Fruit fly (Drosophila melanogaster) whole organism, embryonic: Measurements from ENCODE around the gene CG17234.

ENCODE experiments used
- Aef1 ChIP-seq: fragments of 200-800 bp; sonication (Bioruptor generic); IDR thresholded peaks from 3 replicates; pipeline ENCODE4 v1.3.6; 2022; ENCODE audit warnings: missing biosample characterization, missing genetic modification characterization
- B-H1 ChIP-seq: fragments of 200-800 bp; sonication (Bioruptor generic); IDR thresholded peaks from 3 replicates; pipeline ENCODE4 v1.3.6; 2022; ENCODE audit warnings: missing biosample characterization, missing genetic modification characterization
- CG10366 ChIP-seq: fragments of 200-800 bp; sonication (Bioruptor generic); IDR thresholded peaks from 2 replicates; pipeline ENCODE4 v1.3.6; 2022; ENCODE audit warnings: missing biosample characterization, missing genetic modification characterization
- CG11247 ChIP-seq: fragments of 200-800 bp; sonication (Bioruptor generic); IDR thresholded peaks from 2 replicates; pipeline ENCODE4 v1.3.6; 2022; ENCODE audit warnings: missing biosample characterization, missing genetic modification characterization
- CG12155 ChIP-seq: fragments of 200-800 bp; sonication (Bioruptor generic); optimal IDR thresholded peaks from 3 replicates; lab custom pipeline; 2016; ENCODE audit warnings: missing biosample characterization, missing genetic modification characterization
- CG13287 ChIP-seq: fragments of 200-800 bp; sonication (Bioruptor generic); IDR thresholded peaks from 2 replicates; pipeline ENCODE4 v1.3.6; 2022; ENCODE audit warnings: missing biosample characterization, missing genetic modification characterization; ENCODE audit not compliant: partially characterized antibody
- CG14441 ChIP-seq: fragments of 200-800 bp; sonication (Bioruptor generic); IDR thresholded peaks from 2 replicates; pipeline ENCODE4 v1.3.6; 2022; ENCODE audit warnings: missing biosample characterization, missing genetic modification characterization
- CG14667 ChIP-seq: fragments of 200-800 bp; sonication (Bioruptor generic); IDR thresholded peaks from 2 replicates; pipeline ENCODE4 v1.3.6; 2022; ENCODE audit warnings: missing biosample characterization, missing genetic modification characterization
- CG1603 ChIP-seq: fragments of 200-800 bp; sonication (Bioruptor generic); optimal IDR thresholded peaks from 2 replicates; lab custom pipeline; 2019; ENCODE audit warnings: missing biosample characterization, mild to moderate bottlenecking, missing genetic modification characterization, moderate library complexity
- CG17186 ChIP-seq: fragments of 200-800 bp; sonication (Bioruptor generic); optimal IDR thresholded peaks from 3 replicates; lab custom pipeline; 2017; ENCODE audit warnings: missing biosample characterization, missing genetic modification reagents, missing genetic modification characterization
- CG17328 ChIP-seq: fragments of 200-800 bp; sonication (Bioruptor generic); IDR thresholded peaks from 2 replicates; pipeline ENCODE4 v1.3.6; 2022; ENCODE audit warnings: missing biosample characterization, missing genetic modification characterization
- CG17612 ChIP-seq: fragments of 200-800 bp; sonication (Bioruptor generic); IDR thresholded peaks from 2 replicates; pipeline ENCODE4 v1.3.6; 2022; ENCODE audit warnings: missing biosample characterization, missing genetic modification characterization
- CG17829 ChIP-seq: fragments of 200-800 bp; optimal IDR thresholded peaks from 2 replicates; lab custom pipeline; 2019; ENCODE audit warnings: missing biosample characterization, mild to moderate bottlenecking, missing genetic modification characterization, moderate library complexity
- CG17912 ChIP-seq: fragments of 200-800 bp; sonication (Bioruptor generic); optimal IDR thresholded peaks from 2 replicates; lab custom pipeline; 2018; ENCODE audit warnings: missing biosample characterization, mild to moderate bottlenecking, missing genetic modification characterization
- CG18619 ChIP-seq: fragments of 200-800 bp; sonication (Bioruptor generic); optimal IDR thresholded peaks from 3 replicates; lab custom pipeline; 2017; ENCODE audit warnings: missing biosample characterization, mild to moderate bottlenecking, missing genetic modification characterization
- CG2120 ChIP-seq: fragments of 200-800 bp; sonication (Bioruptor generic); optimal IDR thresholded peaks from 3 replicates; lab custom pipeline; 2016; ENCODE audit warnings: missing biosample characterization, missing genetic modification characterization
- CG2875 ChIP-seq: fragments of 200-800 bp; sonication (Bioruptor generic); optimal IDR thresholded peaks from 2 replicates; lab custom pipeline; 2017; ENCODE audit warnings: missing biosample characterization, mild to moderate bottlenecking, missing genetic modification characterization, missing genetic modification reagents
- CG30403 ChIP-seq: fragments of 200-800 bp; sonication (Bioruptor generic); optimal IDR thresholded peaks from 3 replicates; lab custom pipeline; 2016; ENCODE audit warnings: missing biosample characterization, missing genetic modification characterization
- CG30431 ChIP-seq: fragments of 200-800 bp; sonication (Bioruptor generic); optimal IDR thresholded peaks from 2 replicates; lab custom pipeline; 2017; ENCODE audit warnings: missing biosample characterization, missing genetic modification characterization
- CG3847 ChIP-seq: fragments of 200-800 bp; sonication (Bioruptor generic); IDR thresholded peaks from 2 replicates; pipeline ENCODE4 v1.3.6; 2022; ENCODE audit warnings: missing biosample characterization, missing genetic modification characterization
- CG4730 ChIP-seq: fragments of 200-800 bp; sonication (Bioruptor generic); IDR thresholded peaks from 2 replicates; pipeline ENCODE4 v1.3.6; 2022; ENCODE audit warnings: missing biosample characterization, missing genetic modification characterization
- CG5953 ChIP-seq: fragments of 200-800 bp; sonication (Bioruptor generic); IDR thresholded peaks from 2 replicates; pipeline ENCODE4 v1.3.6; 2022; ENCODE audit warnings: missing biosample characterization, missing genetic modification characterization
- CG6272 ChIP-seq: fragments of 200-800 bp; sonication (Bioruptor generic); IDR thresholded peaks from 2 replicates; pipeline ENCODE4 v1.3.6; 2022; ENCODE audit warnings: missing biosample characterization, missing genetic modification characterization
- CG7928 ChIP-seq: fragments of 200-800 bp; sonication (Bioruptor generic); optimal IDR thresholded peaks from 2 replicates; lab custom pipeline; 2017; ENCODE audit warnings: missing biosample characterization, mild to moderate bottlenecking, missing genetic modification characterization
- CHES-1-like ChIP-seq: fragments of 200-800 bp; sonication (Bioruptor generic); optimal IDR thresholded peaks from 2 replicates; lab custom pipeline; 2016; ENCODE audit warnings: missing biosample characterization, missing genetic modification characterization
- D19B ChIP-seq: fragments of 200-800 bp; sonication (Bioruptor generic); optimal IDR thresholded peaks from 2 replicates; lab custom pipeline; 2017; ENCODE audit warnings: missing biosample characterization, mild to moderate bottlenecking, missing genetic modification characterization
- Hr51 ChIP-seq, 2 experiments: fragments of 200-800 bp; sonication (Bioruptor generic); optimal IDR thresholded peaks; 2 replicates in 1 of 2; 3 replicates in 1 of 2; lab custom pipeline; 2016 to 2018; ENCODE audit warnings: missing biosample characterization in 2 of 2, missing genetic modification characterization in 2 of 2, mild to moderate bottlenecking in 1 of 2, moderate library complexity in 1 of 2
- Kr ChIP-seq: fragments of 200-800 bp; sonication (Bioruptor generic); optimal IDR thresholded peaks from 2 replicates; lab custom pipeline; 2017; ENCODE audit warnings: missing biosample characterization, mild to moderate bottlenecking, missing genetic modification characterization
- Mes4 ChIP-seq: fragments of 200-800 bp; sonication (Bioruptor generic); optimal IDR thresholded peaks from 2 replicates; lab custom pipeline; 2016; ENCODE audit warnings: missing biosample characterization, missing genetic modification characterization
- Oli ChIP-seq: fragments of 200-800 bp; sonication (Bioruptor generic); optimal IDR thresholded peaks from 2 replicates; lab custom pipeline; 2018; ENCODE audit warnings: missing biosample characterization, mild to moderate bottlenecking, missing genetic modification characterization, moderate library complexity
- Rx ChIP-seq: fragments of 200-800 bp; sonication (Bioruptor generic); IDR thresholded peaks from 2 replicates; pipeline ENCODE4 v1.3.6; 2022; ENCODE audit warnings: missing biosample characterization, missing genetic modification characterization
- Scr ChIP-seq: fragments of 200-800 bp; sonication (Bioruptor generic); IDR thresholded peaks from 2 replicates; pipeline ENCODE4 v1.3.6; 2022; ENCODE audit warnings: missing biosample characterization, missing genetic modification characterization; ENCODE audit not compliant: partially characterized antibody
- al ChIP-seq: fragments of 200-800 bp; sonication (Bioruptor generic); IDR thresholded peaks from 2 replicates; pipeline ENCODE4 v1.3.6; 2022; ENCODE audit warnings: missing biosample characterization, missing genetic modification characterization
- ase ChIP-seq: fragments of 200-800 bp; sonication (Bioruptor generic); IDR thresholded peaks from 3 replicates; pipeline ENCODE4 v1.3.6; 2022; ENCODE audit warnings: missing biosample characterization, missing genetic modification characterization
- btn ChIP-seq: fragments of 200-800 bp; sonication (Bioruptor generic); optimal IDR thresholded peaks from 2 replicates; lab custom pipeline; 2016; ENCODE audit warnings: missing biosample characterization, missing genetic modification characterization
- crc ChIP-seq: fragments of 200-800 bp; sonication (Bioruptor generic); optimal IDR thresholded peaks from 2 replicates; lab custom pipeline; 2016; ENCODE audit warnings: missing biosample characterization, missing genetic modification characterization
- ewg ChIP-seq: fragments of 200-800 bp; sonication (Bioruptor generic); optimal IDR thresholded peaks from 3 replicates; lab custom pipeline; 2017; ENCODE audit warnings: mild to moderate bottlenecking, missing biosample characterization, missing genetic modification reagents, missing genetic modification characterization
- gcm ChIP-seq: fragments of 200-800 bp; sonication (Bioruptor generic); optimal IDR thresholded peaks from 2 replicates; lab custom pipeline; 2019; ENCODE audit warnings: missing biosample characterization, mild to moderate bottlenecking, missing genetic modification characterization, moderate library complexity
- her ChIP-seq: fragments of 200-800 bp; sonication (Bioruptor generic); optimal IDR thresholded peaks from 2 replicates; lab custom pipeline; 2016; ENCODE audit warnings: missing biosample characterization, missing genetic modification characterization
- insv ChIP-seq, 2 experiments: fragments of 200-800 bp; sonication (Bioruptor generic); optimal IDR thresholded peaks; 3 replicates each; lab custom pipeline; 2016 to 2018; ENCODE audit warnings: missing biosample characterization in 2 of 2, missing genetic modification characterization in 2 of 2
- pnt ChIP-seq: fragments of 200-800 bp; sonication (Bioruptor generic); optimal IDR thresholded peaks from 3 replicates; lab custom pipeline; 2016; ENCODE audit warnings: missing biosample characterization, missing genetic modification characterization
- sens-2 ChIP-seq: fragments of 200-800 bp; sonication (Bioruptor generic); IDR thresholded peaks from 2 replicates; pipeline ENCODE4 v1.3.6; 2022; ENCODE audit warnings: missing biosample characterization, missing genetic modification characterization
- sqz ChIP-seq: fragments of 200-800 bp; sonication (Bioruptor generic); optimal IDR thresholded peaks from 3 replicates; lab custom pipeline; 2018; ENCODE audit warnings: missing biosample characterization, mild to moderate bottlenecking, missing genetic modification characterization
- stwl ChIP-seq: fragments of 200-800 bp; sonication (Bioruptor generic); optimal IDR thresholded peaks from 3 replicates; lab custom pipeline; 2018; ENCODE audit warnings: missing biosample characterization, mild to moderate bottlenecking, missing genetic modification characterization, moderate library complexity
- vfl ChIP-seq: fragments of 200-800 bp; sonication (Bioruptor generic); optimal IDR thresholded peaks from 2 replicates; lab custom pipeline; 2016; ENCODE audit warnings: missing biosample characterization, missing genetic modification characterization
- vnd ChIP-seq: fragments of 200-800 bp; sonication (Bioruptor generic); IDR thresholded peaks from 3 replicates; pipeline ENCODE4 v1.3.6; 2022; ENCODE audit warnings: missing biosample characterization, missing genetic modification characterization; ENCODE audit not compliant: partially characterized antibody
- zf30C ChIP-seq: fragments of 200-800 bp; sonication (Bioruptor generic); optimal IDR thresholded peaks from 3 replicates; lab custom pipeline; 2018; ENCODE audit warnings: missing biosample characterization, mild to moderate bottlenecking, missing genetic modification characterization

Gene CG17234

DNA sequence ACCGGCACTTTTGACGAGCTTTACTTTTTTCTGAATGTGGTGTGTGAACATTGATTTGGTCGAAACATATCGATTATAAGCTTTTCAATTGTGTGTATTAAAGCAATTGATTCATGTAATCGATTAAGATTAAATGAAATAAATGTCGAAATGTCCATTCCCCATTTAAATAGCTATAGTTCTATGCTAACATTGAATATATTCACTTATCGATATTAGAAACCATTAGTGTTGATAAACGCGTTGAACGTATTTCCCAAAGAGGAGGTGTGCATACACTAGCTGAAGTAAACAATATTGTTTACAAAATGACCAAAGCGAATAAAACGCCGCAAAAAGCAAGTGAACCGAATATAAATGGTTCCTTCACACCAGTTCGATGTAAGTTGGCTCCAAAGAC, 38.8 kb upstream of the CG17234 start, which contains the start of the genes Uch and CG34174 (continued):
- TF ChIP-seq CG13287 (peak; percentile 87), sqz (GFP tag; lab: Kevin White, UChicago) (no peak), CG30431 (no peak), sens-2 (GFP tag; lab: Robert Waterston, UW) (no peak), CG17328 (GFP tag; lab: Robert Waterston, UW) (no peak), her (GFP tag; lab: Kevin White, UChicago) (no peak), CG2120 (GFP tag; lab: Kevin White, UChicago) (peak; percentile 5), CG17912 (GFP tag; lab: Kevin White, UChicago) (no peak), gcm (GFP tag; lab: Kevin White, UChicago) (no peak), zf30C (no peak), CG30403 (GFP tag; lab: Kevin White, UChicago) (peak; percentile 21), CG17612 (no peak), ase (GFP tag; lab: Robert Waterston, UW) (no peak), CHES-1-like (GFP tag; lab: Kevin White, UChicago) (peak; percentile 75), Mes4 (no peak), CG17186 (GFP tag; lab: Kevin White, UChicago) (peak; percentile 24), Oli (no peak), insv (GFP tag; optimal IDR thresholded peaks at IDR 0.05; lab: Kevin White, UChicago) (no peak), CG10366 (no peak), CG3847 (GFP tag; lab: Robert Waterston, UW) (peak; percentile 63), CG17829 (peak; percentile 19), vnd (GFP tag; lab: Robert Waterston, UW) (peak; percentile 64), CG14667 (GFP tag; lab: Robert Waterston, UW) (no peak), Rx (GFP tag; lab: Robert Waterston, UW) (no peak), CG7928 (GFP tag; lab: Kevin White, UChicago) (no peak), CG14441 (no peak), vfl (no peak), CG5953 (no peak), CG1603 (tag; lab: Kevin White, UChicago) (peak; percentile 36), B-H1 (no peak), Aef1 (GFP tag; lab: Robert Waterston, UW) (no peak), stwl (tag; lab: Kevin White, UChicago) (peak; percentile 98), pnt (GFP tag; lab: Kevin White, UChicago) (no peak), D19B (GFP tag; lab: Kevin White, UChicago) (no peak), CG4730 (no peak), CG2875 (GFP tag; lab: Kevin White, UChicago) (no peak), CG12155 (peak; percentile 21), ewg (GFP tag; lab: Kevin White, UChicago) (peak; percentile 25), CG11247 (no peak), Hr51 (GFP tag; optimal IDR thresholded peaks at IDR 0.05; lab: Kevin White, UChicago) (peak in 1 of 2 experiments; percentile 3), CG18619 (GFP tag; lab: Kevin White, UChicago) (no peak), Kr (GFP tag; lab: Kevin White, UChicago) (no peak), crc (GFP tag; lab: Kevin White, UChicago) (no peak), CG6272 (GFP tag; lab: Robert Waterston, UW) (no peak), btn (GFP tag; lab: Kevin White, UChicago) (no peak), al (GFP tag; lab: Robert Waterston, UW) (no peak), Scr (peak; percentile 78)
